Worm (Caenorhabditis elegans): ENCODE data around the gene fre-1.

DNA sequence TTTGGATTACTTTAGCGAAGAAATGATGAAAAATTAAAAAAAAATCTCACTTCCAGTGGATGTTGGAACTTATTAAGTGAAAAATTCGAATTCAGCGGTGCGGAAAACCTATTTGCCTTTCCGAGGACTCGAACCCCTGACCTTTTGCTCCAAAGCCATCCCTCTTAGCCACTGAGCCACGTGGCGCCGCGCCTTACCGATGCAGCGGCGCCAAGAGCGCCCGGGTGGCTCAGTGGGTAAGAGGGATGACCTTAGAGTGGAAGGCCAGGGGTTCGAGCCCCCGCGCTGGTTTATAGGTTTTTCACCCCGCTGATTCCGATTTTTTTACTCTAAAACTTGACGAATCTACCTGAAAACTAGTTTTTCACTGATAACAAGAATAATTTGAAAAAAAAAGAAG lies 40.0 kb upstream of the fre-1 start:
- no peak for TF ChIP-seq xnd-1 (tag; optimal IDR thresholded peaks at IDR 0.05)
- TF ChIP-seq F33H1.4 (GFP tag; IDR thresholded peaks at IDR 0.05), result no peak

All from whole organism, young adult.